Fruit fly (Drosophila melanogaster): ENCODE results near the gene SmydA-9.

dm6 chrX:9195311-9195710, 15.4 kb downstream of the SmydA-9 start:
- TF ChIP-seq gl (tag; optimal IDR thresholded peaks at IDR 0.05) = no peak
- TF ChIP-seq CG4496 (GFP tag; IDR thresholded peaks at IDR 0.05) = no peak
- TF ChIP-seq EcR (GFP tag; optimal IDR thresholded peaks at IDR 0.05) = no peak
- no peak for TF ChIP-seq CG8159 (tag; optimal IDR thresholded peaks at IDR 0.05)

Data from whole organism, pupa.